Worm (Caenorhabditis elegans): ENCODE measurements around the gene tram-1.
A peak's percentile ranks its signal among the peaks of the same experiment; 100 is the strongest.

The tram-1 gene

ce11 chrIV:10197317-10197867, 23.7 kb downstream of the tram-1 start, which contains the start of gene gon-4:
Gene gon-4 (plus strand): TSS chrIV:10197817.
- no peak for TF ChIP-seq ceh-34 (tag; optimal IDR thresholded peaks at IDR 0.05)
- TF ChIP-seq elt-4 (tag; optimal IDR thresholded peaks at IDR 0.05) = no peak
- TF ChIP-seq ceh-31 (tag; optimal IDR thresholded peaks at IDR 0.05) = peak; percentile 19
- no peak for TF ChIP-seq madf-2 (tag; optimal IDR thresholded peaks at IDR 0.05)
- TF ChIP-seq pat-9 (tag; optimal IDR thresholded peaks at IDR 0.05) = no peak
- TF ChIP-seq ceh-2 (tag; optimal IDR thresholded peaks at IDR 0.05) = peak; percentile 28
- no peak for TF ChIP-seq nfya-1 (tag; optimal IDR thresholded peaks at IDR 0.05)
- no peak for TF ChIP-seq ttx-3 (tag; optimal IDR thresholded peaks at IDR 0.05)
- TF ChIP-seq mec-3 (tag; optimal IDR thresholded peaks at IDR 0.05; ENCODE audit: borderline replicate concordance) = no peak
- TF ChIP-seq ceh-19 (GFP tag; optimal IDR thresholded peaks at IDR 0.05) = no peak
- TF ChIP-seq ceh-18 (tag; optimal IDR thresholded peaks at IDR 0.05) = no peak
- no peak for TF ChIP-seq ceh-30 (tag; optimal IDR thresholded peaks at IDR 0.05)

ce11 chrIV:10194345-10194744, 26.7 kb downstream of the tram-1 start, which contains the start of gene ptrg-1:
Gene ptrg-1 (minus strand): TSS chrIV:10194445.
- no peak for TF ChIP-seq madf-2 (tag; optimal IDR thresholded peaks at IDR 0.05)
- no peak for TF ChIP-seq pha-4 (tag; optimal IDR thresholded peaks at IDR 0.05)

ce11 chrIV:10191498-10191897, 29.6 kb downstream of the tram-1 start:
- TF ChIP-seq npax-4 (tag; optimal IDR thresholded peaks at IDR 0.05) (no peak), unc-42 (tag; optimal IDR thresholded peaks at IDR 0.05) (peak; percentile 82)

- no peak for TF ChIP-seq hlh-13 (GFP tag; optimal IDR thresholded peaks at IDR 0.05)
- peak; percentile 52 for TF ChIP-seq ceh-34 (tag; optimal IDR thresholded peaks at IDR 0.05)
Measured at ce11 chrIV:10190586-10190985, 30.5 kb downstream of the tram-1 start.

- TF ChIP-seq che-1 (tag; optimal IDR thresholded peaks at IDR 0.05) = no peak
- peak; percentile 34 for TF ChIP-seq unc-42 (tag; optimal IDR thresholded peaks at IDR 0.05)
Measured at ce11 chrIV:10188505-10188904, 32.6 kb downstream of the tram-1 start.

ce11 chrIV:10180133-10180749, 40.8 kb downstream of the tram-1 start, which contains the start of gene gta-1:
Gene gta-1 (plus strand): TSS chrIV:10180660.
- peak; percentile 83 for TF ChIP-seq hlh-30 (tag; optimal IDR thresholded peaks at IDR 0.05; ENCODE audit: insufficient read depth)
- no peak for TF ChIP-seq zip-5 (tag; optimal IDR thresholded peaks at IDR 0.05)
- peak; percentile 70 for TF ChIP-seq unc-55 (GFP tag; optimal IDR thresholded peaks at IDR 0.05)

ce11 chrIV:10177779-10178178, 43.3 kb downstream of the tram-1 start, which contains the start of gene mspn-1:
Gene mspn-1 (plus strand): TSS chrIV:10177968.
- TF ChIP-seq pha-2 (tag; optimal IDR thresholded peaks at IDR 0.05) (no peak), ceh-30 (tag; optimal IDR thresholded peaks at IDR 0.05) (no peak), nhr-11 (tag; optimal IDR thresholded peaks at IDR 0.05) (no peak), pat-9 (tag; optimal IDR thresholded peaks at IDR 0.05) (no peak), ceh-9 (tag; optimal IDR thresholded peaks at IDR 0.05) (no peak), ceh-14 (tag; optimal IDR thresholded peaks at IDR 0.05) (no peak), nfya-1 (tag; optimal IDR thresholded peaks at IDR 0.05) (no peak), T23F11.4 (GFP tag; optimal IDR thresholded peaks at IDR 0.05) (no peak), hlh-6 (tag; optimal IDR thresholded peaks at IDR 0.05) (no peak), ceh-48 (tag; optimal IDR thresholded peaks at IDR 0.05) (no peak), sdc-2 (tag; optimal IDR thresholded peaks at IDR 0.05) (no peak), nhr-232 (tag; optimal IDR thresholded peaks at IDR 0.05) (no peak), pha-4 (tag; optimal IDR thresholded peaks at IDR 0.05) (no peak), dve-1 (tag; optimal IDR thresholded peaks at IDR 0.05) (no peak), hlh-30 (tag; optimal IDR thresholded peaks at IDR 0.05; ENCODE audit: insufficient read depth) (no peak), C08G9.2 (tag; optimal IDR thresholded peaks at IDR 0.05) (no peak), F13H6.1 (tag; optimal IDR thresholded peaks at IDR 0.05) (no peak), syd-9 (tag; optimal IDR thresholded peaks at IDR 0.05) (no peak)

Data from whole organism, late embryonic.